Fruit fly (Drosophila melanogaster): ENCODE measurements around the gene CG2021.

DNA sequence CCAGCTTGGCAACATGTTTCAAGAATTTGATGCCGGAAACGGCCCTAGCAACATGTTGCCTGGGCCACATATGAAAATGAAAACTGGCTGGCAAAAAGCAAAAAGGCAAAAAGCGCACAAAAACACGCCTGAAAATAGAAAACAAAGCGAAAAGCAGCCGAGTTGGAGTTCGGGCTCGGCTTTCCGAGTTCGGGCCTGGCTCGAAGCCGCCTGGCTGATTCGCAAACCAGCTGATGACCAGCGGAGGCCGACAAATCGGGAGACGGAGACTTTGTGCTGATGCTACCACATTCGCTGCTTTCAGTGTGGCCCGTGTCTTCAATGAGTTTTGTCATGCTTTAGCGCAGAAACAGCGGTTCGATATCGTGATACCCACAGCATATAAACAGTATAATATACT is 33.1 kb upstream of the CG2021 start, which contains the start of gene GV1:
- TF ChIP-seq cyc (GFP tag; optimal IDR thresholded peaks at IDR 0.05) (no peak), Eip78C (GFP tag) (peak; percentile 75)

Data from whole organism, prepupa.